Fruit fly (Drosophila melanogaster): ENCODE data around the gene Axn.

dm6 chr3R:30056592-30057135 lies 34.0 kb downstream of the Axn start, which contains the start of the genes CG7950 and Rpp14a:
- TF ChIP-seq psq (optimal IDR thresholded peaks at IDR 0.05) (no peak), insv (optimal IDR thresholded peaks at IDR 0.05) (no peak)
